Worm (Caenorhabditis elegans): Measurements from ENCODE around the gene fil-2.

ce11 chrV:6291301-6291700, 12.5 kb downstream of the fil-2 start:
- TF ChIP-seq nhr-12 (tag; optimal IDR thresholded peaks at IDR 0.05), result no peak
- no peak for TF ChIP-seq nhr-76 (tag; optimal IDR thresholded peaks at IDR 0.05)
